Worm (Caenorhabditis elegans): ENCODE data around the gene srx-74.

The srx-74 gene

ce11 chrV:4624717-4625116 is 37.6 kb downstream of the srx-74 start:
- TF ChIP-seq lsy-2 (tag; optimal IDR thresholded peaks at IDR 0.05): no peak
- TF ChIP-seq mls-2 (tag; optimal IDR thresholded peaks at IDR 0.05): no peak
- no peak for TF ChIP-seq ceh-43 (GFP tag; optimal IDR thresholded peaks at IDR 0.05)
- TF ChIP-seq mab-5 (tag; optimal IDR thresholded peaks at IDR 0.05): no peak
- no peak for TF ChIP-seq nhr-12 (tag; optimal IDR thresholded peaks at IDR 0.05)
- TF ChIP-seq nhr-2 (tag; optimal IDR thresholded peaks at IDR 0.05): no peak
- no peak for TF ChIP-seq lin-32 (GFP tag; optimal IDR thresholded peaks at IDR 0.05)
- TF ChIP-seq zip-8 (tag; optimal IDR thresholded peaks at IDR 0.05): no peak
- TF ChIP-seq ces-1 (GFP tag; optimal IDR thresholded peaks at IDR 0.05): no peak
- TF ChIP-seq pha-4 (tag; optimal IDR thresholded peaks at IDR 0.05): no peak
- TF ChIP-seq elt-3 (tag; optimal IDR thresholded peaks at IDR 0.05): no peak

- no peak for TF ChIP-seq lin-32 (GFP tag; optimal IDR thresholded peaks at IDR 0.05)
- no peak for TF ChIP-seq ceh-39 (tag; optimal IDR thresholded peaks at IDR 0.05)
- TF ChIP-seq zip-8 (tag; optimal IDR thresholded peaks at IDR 0.05): no peak
- no peak for TF ChIP-seq elt-1 (tag; optimal IDR thresholded peaks at IDR 0.05; ENCODE audit: borderline replicate concordance, insufficient read depth)
- no peak for TF ChIP-seq ceh-83 (GFP tag; optimal IDR thresholded peaks at IDR 0.05)
- TF ChIP-seq nhr-2 (tag; optimal IDR thresholded peaks at IDR 0.05): no peak
- TF ChIP-seq nhr-28 (tag; optimal IDR thresholded peaks at IDR 0.05): no peak
- no peak for TF ChIP-seq drap-1 (GFP tag; optimal IDR thresholded peaks at IDR 0.05)
- no peak for TF ChIP-seq tbx-8 (GFP tag; optimal IDR thresholded peaks at IDR 0.05)
These were observed 38.8 kb downstream of the srx-74 start for ce11 chrV:4623535-4623934.

- TF ChIP-seq mep-1 (tag; optimal IDR thresholded peaks at IDR 0.05) (no peak), nhr-12 (tag; optimal IDR thresholded peaks at IDR 0.05) (no peak), tbx-8 (GFP tag; optimal IDR thresholded peaks at IDR 0.05) (no peak), elt-1 (tag; optimal IDR thresholded peaks at IDR 0.05; ENCODE audit: borderline replicate concordance, insufficient read depth) (no peak), nhr-237 (tag; optimal IDR thresholded peaks at IDR 0.05) (no peak), nhr-2 (tag; optimal IDR thresholded peaks at IDR 0.05) (no peak), unc-120 (tag; optimal IDR thresholded peaks at IDR 0.05; ENCODE audit: poor library complexity, severe bottlenecking) (no peak), drap-1 (GFP tag; optimal IDR thresholded peaks at IDR 0.05) (no peak), ztf-11 (tag; optimal IDR thresholded peaks at IDR 0.05) (no peak)
These were observed 45.0 kb downstream of the srx-74 start, which contains the start of gene sumv-2 for ce11 chrV:4617260-4617659. sumv-2 (plus strand) TSS chrV:4617560.

- peak; percentile 64 for TF ChIP-seq sptf-1 (tag; optimal IDR thresholded peaks at IDR 0.05)
- no peak for TF ChIP-seq drap-1 (GFP tag; optimal IDR thresholded peaks at IDR 0.05)
- TF ChIP-seq ceh-39 (tag; optimal IDR thresholded peaks at IDR 0.05): peak; percentile 13
- TF ChIP-seq M03D4.4 (tag; optimal IDR thresholded peaks at IDR 0.05): peak; percentile 42
- no peak for TF ChIP-seq nhr-28 (tag; optimal IDR thresholded peaks at IDR 0.05)
- peak; percentile 20 for TF ChIP-seq lsy-2 (tag; optimal IDR thresholded peaks at IDR 0.05)
- peak; percentile 14 for TF ChIP-seq nhr-237 (tag; optimal IDR thresholded peaks at IDR 0.05)
- peak; percentile 22 for TF ChIP-seq ceh-43 (GFP tag; optimal IDR thresholded peaks at IDR 0.05)
- peak; percentile 75 for TF ChIP-seq mep-1 (tag; optimal IDR thresholded peaks at IDR 0.05)
- TF ChIP-seq ces-1 (GFP tag; optimal IDR thresholded peaks at IDR 0.05): peak; percentile 65
- peak; percentile 4 for TF ChIP-seq bed-3 (GFP tag; optimal IDR thresholded peaks at IDR 0.05)
- TF ChIP-seq ham-2 (GFP tag; optimal IDR thresholded peaks at IDR 0.05): no peak
These were observed 46.5 kb downstream of the srx-74 start, which contains the start of the genes Y61A9LA.10 and F54D11.4 for ce11 chrV:4615802-4616201. Y61A9LA.10 (minus strand) TSS chrV:4615817. F54D11.4 (plus strand) TSS chrV:4616151.

Measured in whole organism, mixed stage, embryonic.